Worm (Caenorhabditis elegans) whole organism, L2 larva: ENCODE results near the gene C27A2.12.

Experiments used
- C34F6.9 ChIP-seq: fragments of 150-350 bp; optimal IDR thresholded peaks from 2 replicates; lab custom pipeline; 2014; ENCODE audit warnings: missing biosample characterization, missing genetic modification characterization
- F13H6.1 ChIP-seq: sonication (generic microtip); optimal IDR thresholded peaks from 2 replicates; lab custom pipeline; 2016; ENCODE audit warnings: missing genetic modification characterization, missing compliant biosample characterization
- R02D3.7 ChIP-seq: fragments of 150-350 bp; optimal IDR thresholded peaks from 2 replicates; lab custom pipeline; 2014; ENCODE audit warnings: missing biosample characterization, missing genetic modification characterization
- Y55F3AM.14 ChIP-seq: fragments of 200-800 bp; sonication (Bioruptor generic); optimal IDR thresholded peaks from 2 replicates; lab custom pipeline; 2018; ENCODE audit warnings: mild to moderate bottlenecking, missing genetic modification characterization, missing compliant biosample characterization
- ZK546.5 ChIP-seq: sonication (generic microtip); optimal IDR thresholded peaks from 2 replicates; lab custom pipeline; 2017; ENCODE audit warnings: missing biosample characterization, missing genetic modification characterization
- alr-1 ChIP-seq: fragments of 150-350 bp; optimal IDR thresholded peaks from 2 replicates; lab custom pipeline; 2014; ENCODE audit warnings: missing biosample characterization, missing genetic modification characterization
- aly-2 ChIP-seq: fragments of 150-350 bp; optimal IDR thresholded peaks from 2 replicates; lab custom pipeline; 2014; ENCODE audit warnings: missing biosample characterization, missing genetic modification characterization
- ama-1 ChIP-seq: fragments of 150-350 bp; optimal IDR thresholded peaks from 2 replicates; lab custom pipeline; 2018; ENCODE audit warnings: inconsistent platforms
- blmp-1 ChIP-seq: sonication (generic microtip); optimal IDR thresholded peaks from 2 replicates; lab custom pipeline; 2017; ENCODE audit warnings: missing genetic modification characterization, mild to moderate bottlenecking, missing compliant biosample characterization, antibody characterized with exemption, moderate library complexity; ENCODE audit not compliant: insufficient read depth
- ceh-82 ChIP-seq: fragments of 150-350 bp; optimal IDR thresholded peaks from 2 replicates; lab custom pipeline; 2014; ENCODE audit warnings: missing biosample characterization, missing genetic modification characterization
- crh-2 ChIP-seq: sonication (generic microtip); optimal IDR thresholded peaks from 2 replicates; lab custom pipeline; 2017; ENCODE audit warnings: missing biosample characterization, missing genetic modification characterization
- egl-27 ChIP-seq: sonication (generic microtip); optimal IDR thresholded peaks from 3 replicates; lab custom pipeline; 2017; ENCODE audit warnings: missing biosample characterization, missing genetic modification reagents, missing genetic modification characterization
- elt-1 ChIP-seq: fragments of 150-350 bp; optimal IDR thresholded peaks from 2 replicates; lab custom pipeline; 2014; ENCODE audit warnings: missing biosample characterization, missing genetic modification characterization
- elt-3 ChIP-seq: sonication (generic microtip); optimal IDR thresholded peaks from 2 replicates; lab custom pipeline; 2017; ENCODE audit warnings: missing biosample characterization, missing genetic modification characterization
- fos-1 ChIP-seq: fragments of 150-350 bp; optimal IDR thresholded peaks from 2 replicates; lab custom pipeline; 2014; ENCODE audit warnings: missing biosample characterization, missing genetic modification characterization
- gmeb-1 ChIP-seq: fragments of 150-350 bp; optimal IDR thresholded peaks from 2 replicates; lab custom pipeline; 2014; ENCODE audit warnings: missing biosample characterization, missing genetic modification characterization
- lin-11 ChIP-seq: fragments of 150-350 bp; sonication (generic microtip); optimal IDR thresholded peaks from 2 replicates; lab custom pipeline; 2014; ENCODE audit warnings: missing biosample characterization, missing genetic modification characterization, inconsistent platforms, mixed read lengths
- lin-13 ChIP-seq: fragments of 150-350 bp; optimal IDR thresholded peaks from 2 replicates; lab custom pipeline; 2014; ENCODE audit warnings: missing biosample characterization, missing genetic modification reagents, missing genetic modification characterization
- lin-39 ChIP-seq: fragments of 150-350 bp; optimal IDR thresholded peaks from 2 replicates; lab custom pipeline; 2014; ENCODE audit warnings: missing biosample characterization, missing genetic modification reagents, missing genetic modification characterization
- lsy-2 ChIP-seq, 2 experiments: fragments of 150-350 bp in 1 of 2; sonication (generic microtip) in 1 of 2; optimal IDR thresholded peaks; 2 replicates each; lab custom pipeline; 2014 to 2017; ENCODE audit warnings: missing biosample characterization in 2 of 2, missing genetic modification characterization in 2 of 2
- mab-5 ChIP-seq: fragments of 150-350 bp; optimal IDR thresholded peaks from 2 replicates; lab custom pipeline; 2014; ENCODE audit warnings: missing biosample characterization, missing genetic modification characterization
- mbf-1 ChIP-seq: sonication (generic microtip); optimal IDR thresholded peaks from 2 replicates; lab custom pipeline; 2017; ENCODE audit warnings: missing biosample characterization, missing genetic modification characterization
- mdl-1 ChIP-seq, 2 experiments: fragments of 150-350 bp in 1 of 2; sonication (generic microtip) in 1 of 2; optimal IDR thresholded peaks; 2 replicates each; lab custom pipeline; 2017; ENCODE audit warnings: missing biosample characterization in 2 of 2, missing genetic modification characterization in 2 of 2
- nhr-10 ChIP-seq: sonication (generic microtip); optimal IDR thresholded peaks from 2 replicates; lab custom pipeline; 2017; ENCODE audit warnings: missing biosample characterization, missing genetic modification characterization
- nhr-11 ChIP-seq: fragments of 150-350 bp; optimal IDR thresholded peaks from 2 replicates; lab custom pipeline; 2014; ENCODE audit warnings: missing biosample characterization, missing genetic modification characterization
- nhr-129 ChIP-seq: fragments of 150-350 bp; optimal IDR thresholded peaks from 2 replicates; lab custom pipeline; 2014; ENCODE audit warnings: missing biosample characterization, missing genetic modification characterization
- nhr-21 ChIP-seq: fragments of 150-350 bp; optimal IDR thresholded peaks from 2 replicates; lab custom pipeline; 2014; ENCODE audit warnings: missing biosample characterization, missing genetic modification characterization
- nhr-237 ChIP-seq: fragments of 150-350 bp; optimal IDR thresholded peaks from 2 replicates; lab custom pipeline; 2014; ENCODE audit warnings: missing biosample characterization, missing genetic modification characterization
- nhr-25 ChIP-seq: fragments of 150-350 bp; sonication (generic microtip); optimal IDR thresholded peaks from 3 replicates; lab custom pipeline; 2014; ENCODE audit warnings: missing biosample characterization, missing genetic modification characterization
- nhr-77 ChIP-seq: fragments of 150-350 bp; optimal IDR thresholded peaks from 2 replicates; lab custom pipeline; 2014; ENCODE audit warnings: missing biosample characterization, missing genetic modification characterization
- sem-4 ChIP-seq: fragments of 150-350 bp; optimal IDR thresholded peaks from 2 replicates; lab custom pipeline; 2014; ENCODE audit warnings: missing biosample characterization, missing genetic modification reagents, missing genetic modification characterization
- skn-1 ChIP-seq: sonication (generic microtip); optimal IDR thresholded peaks from 2 replicates; lab custom pipeline; 2017; ENCODE audit warnings: missing biosample characterization, missing genetic modification characterization
- sma-3 ChIP-seq: sonication (generic microtip); optimal IDR thresholded peaks from 2 replicates; lab custom pipeline; 2016; ENCODE audit warnings: missing genetic modification reagents, missing genetic modification characterization, missing compliant biosample characterization
- sma-9 ChIP-seq, 2 experiments: fragments of 150-350 bp in 1 of 2; sonication (generic microtip) in 1 of 2; optimal IDR thresholded peaks; 2 replicates each; lab custom pipeline; 2014 to 2016; ENCODE audit warnings: missing genetic modification characterization in 2 of 2, mild to moderate bottlenecking in 1 of 2, missing biosample characterization in 1 of 2, missing compliant biosample characterization in 1 of 2, missing genetic modification reagents in 1 of 2, moderate library complexity in 1 of 2
- unc-39 ChIP-seq: fragments of 150-350 bp; optimal IDR thresholded peaks from 2 replicates; lab custom pipeline; 2014; ENCODE audit warnings: missing biosample characterization, missing genetic modification characterization
- unc-55 ChIP-seq: fragments of 150-350 bp; sonication (generic microtip); optimal IDR thresholded peaks from 3 replicates; lab custom pipeline; 2014; ENCODE audit warnings: missing biosample characterization, missing genetic modification reagents, missing genetic modification characterization
- unc-62 ChIP-seq: fragments of 150-350 bp; optimal IDR thresholded peaks from 2 replicates; lab custom pipeline; 2014; ENCODE audit warnings: missing biosample characterization, missing genetic modification reagents, missing genetic modification characterization
- zag-1 ChIP-seq: fragments of 150-350 bp; optimal IDR thresholded peaks from 2 replicates; lab custom pipeline; 2014; ENCODE audit warnings: missing biosample characterization, missing genetic modification characterization
- ztf-4 ChIP-seq: fragments of 150-350 bp; optimal IDR thresholded peaks from 2 replicates; lab custom pipeline; 2014; ENCODE audit warnings: missing biosample characterization, missing genetic modification characterization

The C27A2.12 gene

DNA sequence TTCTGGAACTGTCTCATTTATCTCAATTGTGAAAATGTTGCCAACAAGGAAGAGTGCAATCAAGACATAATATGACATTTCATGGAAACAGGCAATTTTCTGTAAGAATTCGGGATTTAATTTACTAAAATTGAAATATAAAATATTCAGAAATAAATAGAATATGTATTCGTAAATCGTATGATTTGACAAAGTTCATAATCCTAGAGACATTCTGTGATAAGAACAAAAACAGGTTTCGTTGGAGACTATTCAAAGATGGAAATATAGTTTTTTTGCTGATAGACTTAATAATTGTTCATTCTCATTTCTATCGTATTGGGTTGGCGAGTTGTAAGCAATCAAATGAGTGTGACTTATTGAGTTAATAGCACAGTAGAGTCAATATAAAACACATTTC, at the start of gene C27A2.12:
TSS of gene C27A2.12 (minus strand) at position 101 of the 400 bp plus-strand sequence.
- TF ChIP-seq ZK546.5 (tag; lab: Kevin White, UChicago) = no peak
- no peak for TF ChIP-seq unc-39 (tag; lab: Kevin White, UChicago)
- no peak for TF ChIP-seq nhr-129 (tag; lab: Kevin White, UChicago)
- no peak for TF ChIP-seq mbf-1 (tag; lab: Kevin White, UChicago)
- no peak for TF ChIP-seq R02D3.7

ce11 chrII:5105020-5105419, 47.1 kb upstream of the C27A2.12 start:
- TF ChIP-seq lin-13 (GFP tag; lab: Kevin White, UChicago) (peak; percentile 63), ama-1 (lab: Kevin White, UChicago) (no peak), lin-11 (tag; lab: Kevin White, UChicago) (peak; percentile 33), unc-39 (tag; lab: Kevin White, UChicago) (no peak), mab-5 (tag; lab: Kevin White, UChicago) (peak; percentile 23), gmeb-1 (peak; percentile 67), aly-2 (tag; lab: Kevin White, UChicago) (no peak), lsy-2 (tag; optimal IDR thresholded peaks at IDR 0.05; lab: Kevin White, UChicago) (peak in 1 of 2 experiments; percentile 49), zag-1 (tag; lab: Kevin White, UChicago) (peak; percentile 43), sma-9 (GFP tag; optimal IDR thresholded peaks at IDR 0.05; lab: Kevin White, UChicago) (peak; percentile 82), sma-9 (tag; optimal IDR thresholded peaks at IDR 0.05; lab: Kevin White, UChicago) (no peak), sma-3 (GFP tag; lab: Kevin White, UChicago) (peak; percentile 57), blmp-1 (tag; lab: Kevin White, UChicago) (peak; percentile 35), nhr-10 (tag; lab: Kevin White, UChicago) (no peak), elt-1 (tag; lab: Kevin White, UChicago) (no peak), ztf-4 (tag; lab: Kevin White, UChicago) (peak; percentile 36), nhr-129 (tag; lab: Kevin White, UChicago) (peak; percentile 94), fos-1 (tag; lab: Kevin White, UChicago) (peak; percentile 79), unc-55 (GFP tag; lab: Kevin White, UChicago) (peak; percentile 79), ceh-82 (no peak), elt-3 (tag; lab: Kevin White, UChicago) (no peak), sem-4 (tag; lab: Kevin White, UChicago) (peak; percentile 1), alr-1 (tag; lab: Kevin White, UChicago) (no peak), crh-2 (tag; lab: Kevin White, UChicago) (peak; percentile 70), F13H6.1 (tag; lab: Kevin White, UChicago) (peak; percentile 52), R02D3.7 (no peak), nhr-21 (peak; percentile 85), C34F6.9 (peak; percentile 52), mdl-1 (tag; optimal IDR thresholded peaks at IDR 0.05; lab: Kevin White, UChicago) (peak in 1 of 2 experiments; percentile 4), Y55F3AM.14 (peak; percentile 61), egl-27 (peak; percentile 53), nhr-11 (no peak), lin-39 (no peak)
- TF ChIP-seq, all 48 proteins: peak for 21

DNA sequence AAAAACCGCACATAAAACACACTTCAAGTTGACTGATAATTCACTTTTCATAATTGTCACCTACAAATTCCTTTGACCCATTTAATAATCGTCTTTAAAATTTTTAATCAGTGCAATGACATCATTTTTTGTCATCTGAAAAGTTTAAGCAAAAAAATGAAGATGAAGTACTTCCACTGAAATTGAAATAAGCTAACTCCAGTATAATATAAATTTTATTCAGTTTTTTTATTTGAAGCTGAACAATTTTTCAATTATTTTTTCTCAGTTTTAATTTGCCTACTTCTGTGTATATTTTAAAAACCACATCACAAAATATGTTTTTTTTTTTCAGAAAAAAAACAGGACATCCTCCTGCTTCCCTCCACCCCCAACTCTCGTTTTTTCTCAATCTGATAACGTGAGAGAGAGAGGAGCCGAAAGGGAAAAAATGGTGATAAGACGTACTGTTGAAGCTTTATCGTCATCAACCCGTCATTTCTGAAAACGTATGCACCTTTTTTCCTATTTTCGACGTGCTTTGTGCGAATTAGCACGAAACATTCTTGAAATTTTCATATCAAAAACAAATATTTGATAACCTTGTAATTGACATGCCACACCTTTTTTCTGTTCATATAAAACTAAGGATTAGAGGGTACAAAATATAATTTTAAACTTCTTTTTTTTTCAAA, 46.0 kb upstream of the C27A2.12 start, which contains the start of the genes C04G6.11 and mpk-2:
TSS of gene C04G6.11 (minus strand) at position 51 of the 674 bp plus-strand sequence.
TSS of gene mpk-2 (plus strand) at position 335 of the 674 bp plus-strand sequence.
- TF ChIP-seq sma-9 (GFP tag; optimal IDR thresholded peaks at IDR 0.05; lab: Kevin White, UChicago) = peak; percentile 59
- no peak for TF ChIP-seq sma-9 (tag; optimal IDR thresholded peaks at IDR 0.05; lab: Kevin White, UChicago)
- TF ChIP-seq fos-1 (tag; lab: Kevin White, UChicago) = peak; percentile 73
- TF ChIP-seq F13H6.1 (tag; lab: Kevin White, UChicago) = peak; percentile 33
- TF ChIP-seq lin-13 (GFP tag; lab: Kevin White, UChicago) = no peak
- TF ChIP-seq gmeb-1 = peak; percentile 25
- TF ChIP-seq crh-2 (tag; lab: Kevin White, UChicago) = peak; percentile 24

- TF ChIP-seq ama-1 (lab: Kevin White, UChicago) (no peak), blmp-1 (tag; lab: Kevin White, UChicago) (peak; percentile 46), unc-62 (GFP tag; lab: Kevin White, UChicago) (no peak), C34F6.9 (no peak), alr-1 (tag; lab: Kevin White, UChicago) (no peak), R02D3.7 (no peak), elt-3 (tag; lab: Kevin White, UChicago) (no peak), nhr-237 (tag; lab: Kevin White, UChicago) (no peak), nhr-11 (no peak), unc-55 (GFP tag; lab: Kevin White, UChicago) (no peak), nhr-21 (no peak), nhr-77 (tag; lab: Kevin White, UChicago) (no peak), skn-1 (tag; lab: Kevin White, UChicago) (no peak), nhr-25 (tag; lab: Kevin White, UChicago) (no peak), fos-1 (tag; lab: Kevin White, UChicago) (peak; percentile 34), zag-1 (tag; lab: Kevin White, UChicago) (no peak)
Observed at ce11 chrII:5103189-5103588, 45.3 kb upstream of the C27A2.12 start.
